Worm (Caenorhabditis elegans): ENCODE results near the gene rpl-20.

The rpl-20 gene

ce11 chrIV:4760378-4761084 lies 11.0 kb upstream of the rpl-20 start, which contains the start of the genes memi-1 and cyp-31A3 (continued):
- no peak for TF ChIP-seq mes-4 (tag; optimal IDR thresholded peaks at IDR 0.05)
- TF ChIP-seq B0035.1 (tag; optimal IDR thresholded peaks at IDR 0.05), result no peak
- TF ChIP-seq bed-2 (GFP tag; IDR thresholded peaks at IDR 0.05), result no peak
- TF ChIP-seq ztf-26 (tag; optimal IDR thresholded peaks at IDR 0.05), result no peak
- TF ChIP-seq F23B12.7 (tag; optimal IDR thresholded peaks at IDR 0.05; ENCODE audit: insufficient read depth), result no peak
- no peak for TF ChIP-seq dox-1 (GFP tag; IDR thresholded peaks at IDR 0.05)
- peak; percentile 44; the same call in 1 of the 2 replicates for TF ChIP-seq pbrm-1 (GFP tag; IDR thresholded peaks at IDR 0.05)
- peak; percentile 82 for TF ChIP-seq D2030.7 (GFP tag; IDR thresholded peaks at IDR 0.05)
- TF ChIP-seq die-1 (tag; optimal IDR thresholded peaks at IDR 0.05), result no peak
- TF ChIP-seq F57A8.1 (GFP tag; optimal IDR thresholded peaks at IDR 0.05), result no peak
- TF ChIP-seq tbp1 (GFP tag; optimal IDR thresholded peaks at IDR 0.05), result peak; percentile 37
- no peak for TF ChIP-seq F10E7.11 (tag; optimal IDR thresholded peaks at IDR 0.05)
- no peak for TF ChIP-seq Y56A3A.18 (GFP tag; IDR thresholded peaks at IDR 0.05)
- TF ChIP-seq ztf-3 (GFP tag; optimal IDR thresholded peaks at IDR 0.05), result no peak
- no peak for TF ChIP-seq athp-1 (tag; optimal IDR thresholded peaks at IDR 0.05)
- peak; percentile 52 for TF ChIP-seq snpc-1.3 (tag; optimal IDR thresholded peaks at IDR 0.05; ENCODE audit: insufficient read depth)
- no peak for TF ChIP-seq dpl-1 (GFP tag; optimal IDR thresholded peaks at IDR 0.05)
- no peak for TF ChIP-seq F37B4.10 (GFP tag; IDR thresholded peaks at IDR 0.05)
- no peak; the same call in 1 of the 2 replicates for TF ChIP-seq B0019.2 (GFP tag; conservative IDR thresholded peaks at IDR 0.05)
- no peak for TF ChIP-seq lin-35 (GFP tag; optimal IDR thresholded peaks at IDR 0.05)
- no peak for TF ChIP-seq cebp-1 (GFP tag; IDR thresholded peaks at IDR 0.05)
- TF ChIP-seq cebp-1 (tag; optimal IDR thresholded peaks at IDR 0.05), result no peak
- peak; percentile 37 for TF ChIP-seq snpc-4 (GFP tag; optimal IDR thresholded peaks at IDR 0.05)
- TF ChIP-seq snpc-4 (tag; optimal IDR thresholded peaks at IDR 0.05), result peak; percentile 8 to 80 (median 58)
- no peak for TF ChIP-seq mel-28 (tag; optimal IDR thresholded peaks at IDR 0.05; ENCODE audit: borderline replicate concordance)
- TF ChIP-seq xnd-1 (tag; optimal IDR thresholded peaks at IDR 0.05), result peak; percentile 86
- no peak for TF ChIP-seq C06A6.2 (GFP tag; conservative IDR thresholded peaks at IDR 0.05)
- no peak for TF ChIP-seq F55B11.4 (tag; optimal IDR thresholded peaks at IDR 0.05; ENCODE audit: borderline replicate concordance, insufficient read depth)
- TF ChIP-seq zfh-2 (GFP tag; conservative IDR thresholded peaks at IDR 0.05), result no peak
- no peak for TF ChIP-seq lin-40 (tag; optimal IDR thresholded peaks at IDR 0.05)
- TF ChIP-seq ceh-27 (GFP tag; optimal IDR thresholded peaks at IDR 0.05), result no peak
- peak; percentile 44; the same call in 1 of the 2 replicates for TF ChIP-seq attf-6 (GFP tag; IDR thresholded peaks at IDR 0.05)
- no peak for TF ChIP-seq repo-1 (tag; optimal IDR thresholded peaks at IDR 0.05)
- no peak for TF ChIP-seq nhr-80 (tag; optimal IDR thresholded peaks at IDR 0.05)
- TF ChIP-seq C17E4.6 (GFP tag; IDR thresholded peaks at IDR 0.05), result no peak
- TF ChIP-seq hmg-20 (GFP tag; IDR thresholded peaks at IDR 0.05), result no peak
- TF ChIP-seq nhr-90 (tag; optimal IDR thresholded peaks at IDR 0.05), result no peak
- peak; percentile 67; the same call in 1 of the 2 replicates for TF ChIP-seq mcd-1 (GFP tag; IDR thresholded peaks at IDR 0.05)
- no peak for TF ChIP-seq rpc-1 (optimal IDR thresholded peaks at IDR 0.05)
- TF ChIP-seq rpc-1 (tag; optimal IDR thresholded peaks at IDR 0.05), result no peak
- no peak for TF ChIP-seq F52B5.7 (tag; optimal IDR thresholded peaks at IDR 0.05)
- no peak for TF ChIP-seq Y53F4B.3 (GFP tag; IDR thresholded peaks at IDR 0.05)
- TF ChIP-seq lin-26 (GFP tag; IDR thresholded peaks at IDR 0.05), result no peak
- TF ChIP-seq F39B2.1 (GFP tag; IDR thresholded peaks at IDR 0.05), result no peak
- no peak for TF ChIP-seq rec-8 (tag; optimal IDR thresholded peaks at IDR 0.05)
- TF ChIP-seq Y53G8AR.9 (GFP tag; conservative IDR thresholded peaks at IDR 0.05), result no peak; the same call in 1 of the 2 replicates
- no peak for TF ChIP-seq fkh-3 (tag; optimal IDR thresholded peaks at IDR 0.05)
- TF ChIP-seq Y79H2A.3 (GFP tag; conservative IDR thresholded peaks at IDR 0.05), result no peak
